Worm (Caenorhabditis elegans): ENCODE measurements around the gene mltn-5.

- TF ChIP-seq lir-3 (tag; optimal IDR thresholded peaks at IDR 0.05; ENCODE audit: poor library complexity), result no peak
- no peak for TF ChIP-seq ceh-88 (GFP tag; IDR thresholded peaks at IDR 0.05)
- TF ChIP-seq nhr-85 (tag), result no peak
- TF ChIP-seq nhr-11 (tag; optimal IDR thresholded peaks at IDR 0.05), result no peak
- TF ChIP-seq fos-1 (tag; optimal IDR thresholded peaks at IDR 0.05), result no peak
- TF ChIP-seq grh-1 (GFP tag; IDR thresholded peaks at IDR 0.05), result no peak
- no peak for TF ChIP-seq lin-39 (tag; optimal IDR thresholded peaks at IDR 0.05)
- no peak for TF ChIP-seq elt-2 (tag; optimal IDR thresholded peaks at IDR 0.05)
- TF ChIP-seq efl-1 (optimal IDR thresholded peaks at IDR 0.05), result no peak
- peak in 1 of 2 experiments; percentile 48 for TF ChIP-seq efl-1 (GFP tag; optimal IDR thresholded peaks at IDR 0.05 in 1 of 2)
- no peak for TF ChIP-seq skn-1 (tag; optimal IDR thresholded peaks at IDR 0.05)
- no peak for TF ChIP-seq nhr-28 (tag; optimal IDR thresholded peaks at IDR 0.05)
Observed at ce11 chrII:13968979-13969378, 44.0 kb downstream of the mltn-5 start, which contains the start of gene sre-43.

All from whole organism, L1 larva.